Worm (Caenorhabditis elegans) whole organism, mixed stage, embryonic: ENCODE results near the gene Y75D11A.2.
"Not testable (repeated sequence)": the region's sequence is repeated elsewhere in the genome, so short reads cannot be mapped to it uniquely, and the experiment has no call there.

Experiments used
- M03D4.4 ChIP-seq: sonication (generic microtip); optimal IDR thresholded peaks from 2 replicates; lab custom pipeline; 2017; ENCODE audit warnings: mild to moderate bottlenecking, missing genetic modification characterization, missing compliant biosample characterization
- bed-3 ChIP-seq: fragments of 200-800 bp; sonication (Bioruptor generic); optimal IDR thresholded peaks from 3 replicates; lab custom pipeline; 2018; ENCODE audit warnings: mild to moderate bottlenecking, missing genetic modification characterization, moderate library complexity, missing compliant biosample characterization
- blmp-1 ChIP-seq: fragments of 150-350 bp; optimal IDR thresholded peaks from 2 replicates; lab custom pipeline; 2014; ENCODE audit warnings: missing biosample characterization, missing genetic modification characterization
- ceh-39 ChIP-seq: fragments of 150-350 bp; optimal IDR thresholded peaks from 2 replicates; lab custom pipeline; 2014; ENCODE audit warnings: missing biosample characterization, missing genetic modification characterization
- ceh-43 ChIP-seq: fragments of 200-800 bp; sonication (Bioruptor generic); optimal IDR thresholded peaks from 2 replicates; lab custom pipeline; 2018; ENCODE audit warnings: mild to moderate bottlenecking, missing genetic modification characterization, moderate library complexity, missing compliant biosample characterization
- ceh-83 ChIP-seq: fragments of 200-800 bp; sonication (Bioruptor generic); optimal IDR thresholded peaks from 2 replicates; lab custom pipeline; 2018; ENCODE audit warnings: mild to moderate bottlenecking, missing genetic modification characterization, missing compliant biosample characterization
- ces-1 ChIP-seq: fragments of 150-350 bp; optimal IDR thresholded peaks from 2 replicates; lab custom pipeline; 2014; ENCODE audit warnings: missing biosample characterization, missing genetic modification reagents, missing genetic modification characterization
- cnd-1 ChIP-seq: fragments of 200-800 bp; sonication (Bioruptor generic); optimal IDR thresholded peaks from 2 replicates; lab custom pipeline; 2018; ENCODE audit warnings: mild to moderate bottlenecking, missing genetic modification characterization, missing compliant biosample characterization
- drap-1 ChIP-seq: fragments of 200-800 bp; sonication (Bioruptor generic); optimal IDR thresholded peaks from 3 replicates; lab custom pipeline; 2018; ENCODE audit warnings: mild to moderate bottlenecking, missing genetic modification characterization, missing compliant biosample characterization
- elt-3 ChIP-seq: fragments of 150-350 bp; optimal IDR thresholded peaks from 2 replicates; lab custom pipeline; 2014; ENCODE audit warnings: missing biosample characterization, missing genetic modification characterization
- flh-1 ChIP-seq: fragments of 200-800 bp; sonication (Bioruptor generic); optimal IDR thresholded peaks from 2 replicates; lab custom pipeline; 2018; ENCODE audit warnings: mild to moderate bottlenecking, missing genetic modification characterization, moderate library complexity, missing compliant biosample characterization
- ham-2 ChIP-seq: fragments of 200-800 bp; sonication (Bioruptor generic); optimal IDR thresholded peaks from 2 replicates; lab custom pipeline; 2018; ENCODE audit warnings: mild to moderate bottlenecking, missing genetic modification characterization, missing compliant biosample characterization
- hlh-1 ChIP-seq: fragments of 150-350 bp; optimal IDR thresholded peaks from 2 replicates; lab custom pipeline; 2014; ENCODE audit warnings: missing biosample characterization, missing genetic modification reagents, missing genetic modification characterization
- lin-13 ChIP-seq: fragments of 150-350 bp; optimal IDR thresholded peaks from 2 replicates; lab custom pipeline; 2014; ENCODE audit warnings: missing biosample characterization, missing genetic modification characterization
- lin-32 ChIP-seq: fragments of 200-800 bp; sonication (Bioruptor generic); optimal IDR thresholded peaks from 2 replicates; lab custom pipeline; 2018; ENCODE audit warnings: mild to moderate bottlenecking, missing genetic modification characterization, missing compliant biosample characterization
- lsy-2 ChIP-seq: fragments of 150-350 bp; optimal IDR thresholded peaks from 2 replicates; lab custom pipeline; 2014; ENCODE audit warnings: missing biosample characterization, missing genetic modification characterization
- mab-5 ChIP-seq: fragments of 150-350 bp; optimal IDR thresholded peaks from 2 replicates; lab custom pipeline; 2014; ENCODE audit warnings: missing biosample characterization, missing genetic modification characterization
- mep-1 ChIP-seq: fragments of 150-350 bp; optimal IDR thresholded peaks from 2 replicates; lab custom pipeline; 2017; ENCODE audit warnings: missing biosample characterization, missing genetic modification reagents, missing genetic modification characterization, inconsistent platforms
- nhr-12 ChIP-seq: fragments of 150-350 bp; optimal IDR thresholded peaks from 2 replicates; lab custom pipeline; 2014; ENCODE audit warnings: missing biosample characterization, missing genetic modification characterization
- nhr-2 ChIP-seq: fragments of 150-350 bp; optimal IDR thresholded peaks from 2 replicates; lab custom pipeline; 2014; ENCODE audit warnings: missing biosample characterization, missing genetic modification characterization
- nhr-237 ChIP-seq: fragments of 150-350 bp; optimal IDR thresholded peaks from 2 replicates; lab custom pipeline; 2014; ENCODE audit warnings: missing biosample characterization, missing genetic modification characterization
- pha-4 ChIP-seq: fragments of 150-350 bp; optimal IDR thresholded peaks from 2 replicates; lab custom pipeline; 2018; ENCODE audit warnings: missing biosample characterization, missing genetic modification reagents, missing genetic modification characterization
- sem-2 ChIP-seq: fragments of 200-800 bp; sonication (Bioruptor generic); optimal IDR thresholded peaks from 2 replicates; lab custom pipeline; 2018; ENCODE audit warnings: mild to moderate bottlenecking, missing genetic modification characterization, missing compliant biosample characterization
- snpc-4 ChIP-seq: fragments of 150-350 bp; optimal IDR thresholded peaks from 2 replicates; lab custom pipeline; 2014; ENCODE audit warnings: missing biosample characterization, missing genetic modification characterization
- sptf-1 ChIP-seq: sonication (generic microtip); optimal IDR thresholded peaks from 2 replicates; lab custom pipeline; 2017; ENCODE audit warnings: mild to moderate bottlenecking, missing genetic modification characterization, moderate library complexity, missing compliant biosample characterization
- unc-120 ChIP-seq: sonication (generic microtip); optimal IDR thresholded peaks from 2 replicates; lab custom pipeline; 2017; ENCODE audit warnings: missing genetic modification characterization, missing compliant biosample characterization; ENCODE audit not compliant: poor library complexity, severe bottlenecking
- unc-39 ChIP-seq: fragments of 150-350 bp; optimal IDR thresholded peaks from 2 replicates; lab custom pipeline; 2014; ENCODE audit warnings: missing biosample characterization, missing genetic modification characterization
- unc-62 ChIP-seq: fragments of 150-350 bp; optimal IDR thresholded peaks from 2 replicates; lab custom pipeline; 2014; ENCODE audit warnings: missing biosample characterization, missing genetic modification reagents, missing genetic modification characterization
- zip-8 ChIP-seq: fragments of 150-350 bp; optimal IDR thresholded peaks from 2 replicates; lab custom pipeline; 2014; ENCODE audit warnings: missing biosample characterization, missing genetic modification characterization
- ztf-11 ChIP-seq: fragments of 150-350 bp; optimal IDR thresholded peaks from 2 replicates; lab custom pipeline; 2014; ENCODE audit warnings: missing biosample characterization, missing genetic modification characterization

Gene Y75D11A.2

DNA sequence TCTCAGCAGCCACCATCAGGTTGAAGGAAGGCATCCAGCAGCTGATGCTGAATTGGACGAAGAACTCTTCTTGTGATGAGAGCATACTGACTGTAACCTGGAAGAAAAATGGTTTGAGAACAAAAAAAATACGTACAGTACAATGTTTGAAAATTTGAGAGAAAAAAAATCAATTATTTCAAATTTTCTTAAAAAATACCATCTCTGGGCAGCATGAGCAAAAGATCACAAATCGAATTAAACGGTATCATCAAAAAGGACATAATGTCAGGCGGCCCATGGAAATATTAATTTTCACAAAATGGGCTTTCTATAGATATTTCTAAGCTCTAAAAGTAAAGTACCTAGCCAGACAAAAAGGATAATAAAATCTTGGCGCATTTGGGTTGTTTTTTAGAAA, 3.5 kb downstream of the Y75D11A.2 start, which contains the start of gene Y75D11A.3:
Gene Y75D11A.3 (minus strand): TSS at position 101 of the 400 bp plus-strand sequence.
- TF ChIP-seq cnd-1; pha-4 (tag; lab: Kevin White, UChicago); drap-1: not testable (repeated sequence)

DNA sequence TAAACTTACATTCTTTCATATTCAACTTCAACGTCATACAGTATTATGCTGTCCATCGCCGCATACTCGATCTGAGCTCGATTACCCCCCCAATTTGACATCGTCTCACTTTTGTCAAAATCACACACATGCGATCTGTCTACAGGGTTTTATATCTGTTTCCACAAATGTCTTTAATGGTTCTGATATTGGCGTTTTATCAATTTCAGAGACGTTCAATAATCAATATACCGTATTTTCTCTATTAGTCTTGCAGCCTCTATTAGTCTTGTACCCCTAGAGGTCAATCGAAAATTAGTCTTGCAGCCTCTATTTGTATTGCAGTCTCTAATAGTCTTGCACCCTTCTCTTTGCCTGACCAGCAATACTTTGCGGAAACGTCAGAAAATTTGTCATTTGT, 5.8 kb downstream of the Y75D11A.2 start, which contains the start of gene Y75D11A.6:
Gene Y75D11A.6 (minus strand): TSS at position 101 of the 400 bp plus-strand sequence.
- not testable (repeated sequence) for TF ChIP-seq nhr-12, ztf-11, hlh-1 (tag; lab: Kevin White, UChicago)

DNA sequence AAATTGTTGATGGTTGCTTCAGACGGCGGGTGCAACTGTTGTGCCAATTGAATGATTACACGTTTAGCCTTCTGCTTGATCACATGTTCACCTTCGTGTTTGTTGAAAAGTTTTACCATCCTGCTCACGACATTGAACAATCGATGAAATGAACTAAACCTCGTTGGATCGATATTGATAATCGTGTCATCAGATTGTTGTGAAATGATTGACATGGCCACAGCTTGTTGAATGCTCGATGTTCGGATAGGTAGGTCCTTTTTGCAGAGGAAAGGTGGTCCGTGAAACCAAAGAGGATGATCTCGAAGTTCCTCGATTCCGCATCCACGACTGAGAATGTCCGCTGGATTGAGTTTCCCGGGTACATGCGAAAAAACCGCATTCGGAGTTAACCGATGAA, 27.0 kb downstream of the Y75D11A.2 start:
- no peak for TF ChIP-seq M03D4.4
- TF ChIP-seq hlh-1 (tag; lab: Kevin White, UChicago): no peak
- TF ChIP-seq bed-3 (GFP tag; lab: Kevin White, UChicago): no peak
- no peak for TF ChIP-seq mep-1
- no peak for TF ChIP-seq nhr-12 (tag; lab: Kevin White, UChicago)
- TF ChIP-seq lin-32 (GFP tag; lab: Kevin White, UChicago): no peak
- TF ChIP-seq unc-39: no peak
- no peak for TF ChIP-seq ces-1 (GFP tag; lab: Kevin White, UChicago)
- TF ChIP-seq ceh-43: no peak
- TF ChIP-seq lin-13 (tag; lab: Kevin White, UChicago): no peak
- TF ChIP-seq blmp-1 (tag; lab: Kevin White, UChicago): no peak
- no peak for TF ChIP-seq pha-4 (tag; lab: Kevin White, UChicago)
- no peak for TF ChIP-seq snpc-4
- no peak for TF ChIP-seq cnd-1
- no peak for TF ChIP-seq mab-5 (tag; lab: Kevin White, UChicago)
- no peak for TF ChIP-seq flh-1 (GFP tag; lab: Kevin White, UChicago)
- TF ChIP-seq zip-8 (tag; lab: Kevin White, UChicago): no peak
- no peak for TF ChIP-seq sem-2 (GFP tag; lab: Kevin White, UChicago)
- no peak for TF ChIP-seq ham-2 (GFP tag; lab: Kevin White, UChicago)

DNA sequence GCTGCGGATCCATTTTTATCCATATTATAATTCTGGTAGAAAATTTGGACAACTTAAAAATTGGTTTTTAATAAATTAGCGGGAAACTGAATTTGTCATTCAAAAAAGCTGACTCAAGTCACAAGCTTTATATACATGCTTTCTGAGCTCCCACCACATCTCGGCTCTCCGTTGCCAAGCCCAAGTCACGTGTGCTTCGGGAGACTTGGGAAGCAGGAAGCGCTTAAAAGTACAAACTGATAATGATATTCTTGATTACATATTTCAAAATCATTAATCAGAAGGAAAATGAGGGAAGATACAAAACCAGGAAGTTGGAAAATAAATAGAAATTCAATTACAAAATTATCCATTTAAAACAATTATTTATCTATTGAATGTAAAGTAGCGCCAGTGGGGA, 35.4 kb downstream of the Y75D11A.2 start, which contains the start of gene elc-2:
Gene elc-2 (minus strand): TSS at position 101 of the 400 bp plus-strand sequence.
- no peak for TF ChIP-seq bed-3 (GFP tag; lab: Kevin White, UChicago)
- no peak for TF ChIP-seq lin-13 (tag; lab: Kevin White, UChicago)
- TF ChIP-seq pha-4 (tag; lab: Kevin White, UChicago): no peak
- no peak for TF ChIP-seq cnd-1
- no peak for TF ChIP-seq nhr-12 (tag; lab: Kevin White, UChicago)
- no peak for TF ChIP-seq ces-1 (GFP tag; lab: Kevin White, UChicago)
- no peak for TF ChIP-seq snpc-4
- TF ChIP-seq nhr-2 (tag; lab: Kevin White, UChicago): no peak
- TF ChIP-seq unc-62 (GFP tag; lab: Kevin White, UChicago): no peak
- TF ChIP-seq ham-2 (GFP tag; lab: Kevin White, UChicago): no peak
- TF ChIP-seq flh-1 (GFP tag; lab: Kevin White, UChicago): no peak
- no peak for TF ChIP-seq lsy-2
- TF ChIP-seq hlh-1 (tag; lab: Kevin White, UChicago): no peak
- no peak for TF ChIP-seq lin-32 (GFP tag; lab: Kevin White, UChicago)
- no peak for TF ChIP-seq drap-1
- TF ChIP-seq elt-3 (tag; lab: Kevin White, UChicago): no peak
- no peak for TF ChIP-seq nhr-237 (tag; lab: Kevin White, UChicago)

DNA sequence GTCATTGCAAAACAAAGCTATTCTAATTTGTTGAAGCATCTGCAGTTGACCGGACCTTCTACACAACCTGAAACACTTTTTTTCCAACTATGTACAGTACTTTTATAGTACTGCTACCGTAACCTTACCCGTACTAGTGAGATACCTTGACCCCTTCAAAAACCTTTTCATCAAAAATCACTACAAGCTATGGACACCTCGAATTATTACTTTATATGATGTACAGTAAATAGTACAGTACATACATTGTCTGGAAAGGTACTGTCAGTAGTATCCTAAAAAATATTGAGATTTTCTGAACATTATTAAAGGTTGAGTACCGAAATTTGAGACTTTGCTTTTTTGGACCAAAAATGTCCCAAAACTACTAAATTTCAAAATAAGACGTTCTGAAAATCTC, 43.1 kb downstream of the Y75D11A.2 start:
- TF ChIP-seq blmp-1 (tag; lab: Kevin White, UChicago) (no peak), mab-5 (tag; lab: Kevin White, UChicago) (no peak), unc-62 (GFP tag; lab: Kevin White, UChicago) (no peak), unc-39 (no peak), lsy-2 (no peak), ham-2 (GFP tag; lab: Kevin White, UChicago) (no peak), mep-1 (no peak), unc-120 (tag; lab: Kevin White, UChicago) (no peak), pha-4 (tag; lab: Kevin White, UChicago) (no peak), sem-2 (GFP tag; lab: Kevin White, UChicago) (no peak), hlh-1 (tag; lab: Kevin White, UChicago) (no peak), nhr-237 (tag; lab: Kevin White, UChicago) (no peak), elt-3 (tag; lab: Kevin White, UChicago) (no peak), sptf-1 (no peak), ceh-43 (no peak), nhr-2 (tag; lab: Kevin White, UChicago) (no peak), ceh-39 (tag; lab: Kevin White, UChicago) (no peak), ceh-83 (no peak), M03D4.4 (no peak)
- TF ChIP-seq, all 35 proteins: peak for 0
